Worm (Caenorhabditis elegans): ENCODE measurements around the gene K02E11.10.
A peak's percentile ranks its signal among the peaks of the same experiment; 100 is the strongest.

K02E11.10 gene

ce11 chrV:14243904-14244303 lies 3.0 kb upstream of the K02E11.10 start, which contains the start of gene sre-7:
Gene sre-7 (plus strand): TSS chrV:14244204.
- no peak for TF ChIP-seq xbp-1 (tag; optimal IDR thresholded peaks at IDR 0.05)
- no peak for TF ChIP-seq alr-1 (tag; optimal IDR thresholded peaks at IDR 0.05; ENCODE audit: borderline replicate concordance)
- no peak for TF ChIP-seq nhr-84 (tag; optimal IDR thresholded peaks at IDR 0.05)
- TF ChIP-seq skn-1 (tag; optimal IDR thresholded peaks at IDR 0.05): no peak
- TF ChIP-seq fos-1 (tag; optimal IDR thresholded peaks at IDR 0.05): no peak
- no peak for TF ChIP-seq ztf-11 (tag; optimal IDR thresholded peaks at IDR 0.05)
- no peak for TF ChIP-seq nhr-77 (tag; optimal IDR thresholded peaks at IDR 0.05)
- TF ChIP-seq lin-39 (tag; optimal IDR thresholded peaks at IDR 0.05): no peak
- no peak for TF ChIP-seq ets-5 (GFP tag; IDR thresholded peaks at IDR 0.05)
- TF ChIP-seq mef-2 (tag; optimal IDR thresholded peaks at IDR 0.05): no peak
- no peak for TF ChIP-seq rnt-1 (tag; optimal IDR thresholded peaks at IDR 0.05)
- TF ChIP-seq aly-2 (tag; optimal IDR thresholded peaks at IDR 0.05): no peak
- no peak for TF ChIP-seq nhr-76 (tag; optimal IDR thresholded peaks at IDR 0.05)
- TF ChIP-seq ceh-8 (GFP tag; optimal IDR thresholded peaks at IDR 0.05): no peak
- no peak for TF ChIP-seq ama-1 (optimal IDR thresholded peaks at IDR 0.05)
- TF ChIP-seq jun-1 (tag; optimal IDR thresholded peaks at IDR 0.05): no peak

DNA sequence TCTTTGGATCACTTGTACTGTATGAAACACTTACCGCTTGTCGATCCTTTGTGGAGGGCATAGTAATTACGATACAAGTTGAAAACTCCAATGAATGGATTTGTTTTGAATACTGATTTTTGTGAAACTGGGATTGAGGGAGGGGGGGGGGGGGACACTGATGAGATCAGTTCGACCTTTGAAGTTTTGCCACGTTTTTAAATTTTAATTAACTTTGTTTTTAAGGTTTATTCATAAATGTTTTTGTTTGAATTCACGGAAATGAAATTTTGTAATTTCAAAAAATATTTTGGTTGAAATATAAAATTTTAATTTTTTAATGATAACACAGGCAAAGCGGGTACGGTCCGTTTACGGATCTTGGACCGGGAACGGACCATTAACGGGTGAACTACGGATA lies 5.0 kb downstream of the K02E11.10 start, which contains the start of gene ent-3:
ent-3 (minus strand) TSS at position 101 of the 400 bp plus-strand sequence.
- TF ChIP-seq elt-2 (tag; optimal IDR thresholded peaks at IDR 0.05) (no peak), nhr-20 (tag; optimal IDR thresholded peaks at IDR 0.05) (no peak), vab-15 (tag; optimal IDR thresholded peaks at IDR 0.05) (no peak), efl-3 (GFP tag; optimal IDR thresholded peaks at IDR 0.05) (no peak), dpl-1 (GFP tag; optimal IDR thresholded peaks at IDR 0.05) (no peak), aha-1 (tag; optimal IDR thresholded peaks at IDR 0.05) (no peak), ets-5 (GFP tag; IDR thresholded peaks at IDR 0.05) (no peak), F16B12.6 (tag; optimal IDR thresholded peaks at IDR 0.05) (no peak), unc-130 (tag; optimal IDR thresholded peaks at IDR 0.05) (no peak), blmp-1 (tag; optimal IDR thresholded peaks at IDR 0.05) (no peak), fos-1 (tag; optimal IDR thresholded peaks at IDR 0.05) (no peak), mep-1 (tag; optimal IDR thresholded peaks at IDR 0.05) (no peak), pag-3 (tag; optimal IDR thresholded peaks at IDR 0.05; ENCODE audit: borderline replicate concordance, insufficient read depth) (no peak), hpl-2 (GFP tag; optimal IDR thresholded peaks at IDR 0.05) (no peak), fkh-10 (GFP tag; optimal IDR thresholded peaks at IDR 0.05) (no peak), rnt-1 (tag; optimal IDR thresholded peaks at IDR 0.05) (no peak), lin-35 (GFP tag; optimal IDR thresholded peaks at IDR 0.05) (no peak), ceh-88 (GFP tag; IDR thresholded peaks at IDR 0.05) (no peak), C04F5.9 (tag; optimal IDR thresholded peaks at IDR 0.05) (no peak)

DNA sequence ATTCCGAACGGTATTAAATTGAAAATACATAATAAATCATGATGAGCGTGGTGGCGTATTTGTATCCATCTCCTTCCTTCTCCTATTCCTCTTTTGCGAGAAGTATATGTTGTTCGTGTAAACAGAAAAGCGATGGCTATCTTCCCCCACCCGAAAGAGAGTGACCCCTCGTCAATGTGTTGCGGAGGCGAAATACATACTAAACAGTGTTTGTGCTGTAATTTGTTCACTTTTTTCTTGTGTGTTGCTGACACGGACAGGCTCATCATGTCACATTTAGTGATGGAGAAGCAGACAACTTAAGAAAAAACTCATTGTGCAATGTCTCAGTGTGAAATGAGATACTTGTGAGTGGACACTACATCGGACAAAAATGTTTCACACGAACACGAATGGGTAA lies 9.3 kb downstream of the K02E11.10 start:
- peak; percentile 37 for TF ChIP-seq nhr-85 (tag)
- TF ChIP-seq jun-1 (tag; optimal IDR thresholded peaks at IDR 0.05): no peak
- TF ChIP-seq ces-1 (GFP tag; optimal IDR thresholded peaks at IDR 0.05): no peak
- no peak for TF ChIP-seq elt-2 (tag; optimal IDR thresholded peaks at IDR 0.05)
- peak; percentile 33 for TF ChIP-seq blmp-1 (tag; optimal IDR thresholded peaks at IDR 0.05)
- no peak for TF ChIP-seq pax-3 (tag; optimal IDR thresholded peaks at IDR 0.05)

- peak; percentile 75 for TF ChIP-seq blmp-1 (tag; optimal IDR thresholded peaks at IDR 0.05)
- TF ChIP-seq nhr-90 (tag; optimal IDR thresholded peaks at IDR 0.05; ENCODE audit: poor library complexity): peak; percentile 20
- TF ChIP-seq pqm-1 (tag; optimal IDR thresholded peaks at IDR 0.05): no peak
- TF ChIP-seq rnt-1 (tag; optimal IDR thresholded peaks at IDR 0.05): peak; percentile 37
- peak; percentile 1 for TF ChIP-seq dsc-1 (tag; optimal IDR thresholded peaks at IDR 0.05)
Measured at ce11 chrV:14230788-14231583, 10.0 kb downstream of the K02E11.10 start.
